Worm (Caenorhabditis elegans) whole organism, L2 larva: ENCODE results near the gene Y57G7A.1.

Source experiments
- fos-1 ChIP-seq: fragments of 150-350 bp; optimal IDR thresholded peaks from 2 replicates; lab custom pipeline; 2014; ENCODE audit warnings: missing biosample characterization, missing genetic modification characterization
- zag-1 ChIP-seq: fragments of 150-350 bp; optimal IDR thresholded peaks from 2 replicates; lab custom pipeline; 2014; ENCODE audit warnings: missing biosample characterization, missing genetic modification characterization
- ztf-11 ChIP-seq: sonication (generic microtip); optimal IDR thresholded peaks from 2 replicates; lab custom pipeline; 2017; ENCODE audit warnings: missing biosample characterization, missing genetic modification characterization

- TF ChIP-seq ztf-11 (tag; lab: Kevin White, UChicago) (no peak), fos-1 (no peak), zag-1 (no peak)
Observed at ce11 chrII:1258634-1259033, 39.6 kb upstream of the Y57G7A.1 start, which contains the start of gene clpr-2.
